Fruit fly (Drosophila melanogaster): ENCODE measurements around the gene CG12011.
A peak's percentile ranks its signal among the peaks of the same experiment; 100 is the strongest.

Gene CG12011

dm6 chr3L:1730873-1731272, 36.5 kb downstream of the CG12011 start, which contains the start of gene drpr (continued):
- TF ChIP-seq HLH4C (GFP tag; IDR thresholded peaks at IDR 0.05; ENCODE audit: partially characterized antibody) (0 out of 3 replicates have a peak, but pooled peaks have one; percentile 35), dysf (GFP tag; IDR thresholded peaks at IDR 0.05) (no peak), CG9876 (GFP tag; optimal IDR thresholded peaks at IDR 0.05) (no peak), CG17612 (GFP tag; IDR thresholded peaks at IDR 0.05) (no peak), CG13123 (GFP tag; optimal IDR thresholded peaks at IDR 0.05) (no peak), CG14014 (GFP tag; IDR thresholded peaks at IDR 0.05) (peak; percentile 11; the same call in 1 of the 2 replicates), h (optimal IDR thresholded peaks at IDR 0.05) (no peak), psq (GFP tag; optimal IDR thresholded peaks at IDR 0.05) (no peak), bsh (GFP tag; optimal IDR thresholded peaks at IDR 0.05) (no peak), CG13296 (GFP tag; optimal IDR thresholded peaks at IDR 0.05) (peak; percentile 37), Fer1 (GFP tag; optimal IDR thresholded peaks at IDR 0.05) (peak; percentile 57), CG7745 (tag; optimal IDR thresholded peaks at IDR 0.05) (no peak), phol (tag; optimal IDR thresholded peaks at IDR 0.05) (peak; percentile 20), CG6791 (GFP tag; IDR thresholded peaks at IDR 0.05; ENCODE audit: partially characterized antibody) (peak; percentile 6; the same call in 1 of the 3 replicates), exex (tag; optimal IDR thresholded peaks at IDR 0.05) (peak; percentile 19), CrebB (tag; optimal IDR thresholded peaks at IDR 0.05) (no peak), CG18262 (tag; optimal IDR thresholded peaks at IDR 0.05) (peak; percentile 42), Atf6 (GFP tag; IDR thresholded peaks at IDR 0.05) (no peak), CG4820 (GFP tag; optimal IDR thresholded peaks at IDR 0.05) (no peak), CG5953 (GFP tag; IDR thresholded peaks at IDR 0.05) (no peak), fd96Cb (tag; optimal IDR thresholded peaks at IDR 0.05) (no peak), Kr (GFP tag; optimal IDR thresholded peaks at IDR 0.05) (no peak), Ssrp (tag; optimal IDR thresholded peaks at IDR 0.05) (no peak), HmgZ (tag; optimal IDR thresholded peaks at IDR 0.05) (peak; percentile 51), CG7963 (GFP tag; IDR thresholded peaks at IDR 0.05; ENCODE audit: partially characterized antibody) (no peak), lilli (GFP tag; optimal IDR thresholded peaks at IDR 0.05) (no peak), Meics (GFP tag; optimal IDR thresholded peaks at IDR 0.05) (no peak), CG6689 (GFP tag; IDR thresholded peaks at IDR 0.05) (no peak), CG18476 (GFP tag; optimal IDR thresholded peaks at IDR 0.05) (no peak), hbn (GFP tag; IDR thresholded peaks at IDR 0.05; ENCODE audit: partially characterized antibody) (no peak), Oaz (GFP tag; IDR thresholded peaks at IDR 0.05) (no peak), CkIIα-i1 (GFP tag; IDR thresholded peaks at IDR 0.05) (no peak), sisA (GFP tag; IDR thresholded peaks at IDR 0.05) (no peak), Lim3 (GFP tag; IDR thresholded peaks at IDR 0.05) (no peak), nau (GFP tag; optimal IDR thresholded peaks at IDR 0.05) (peak; percentile 43), CG30403 (GFP tag; optimal IDR thresholded peaks at IDR 0.05) (no peak), MTF-1 (GFP tag; optimal IDR thresholded peaks at IDR 0.05; ENCODE audit: borderline replicate concordance) (peak; percentile 17), CG12744 (GFP tag; optimal IDR thresholded peaks at IDR 0.05) (no peak), tna (GFP tag; IDR thresholded peaks at IDR 0.05; ENCODE audit: partially characterized antibody) (peak; percentile 42; the same call in 1 of the 2 replicates), ind (GFP tag; optimal IDR thresholded peaks at IDR 0.05) (no peak), Sry-δ (GFP tag; optimal IDR thresholded peaks at IDR 0.05) (peak; percentile 32), bigmax (GFP tag; optimal IDR thresholded peaks at IDR 0.05) (no peak), CG11085 (GFP tag; IDR thresholded peaks at IDR 0.05) (no peak), sr (GFP tag; IDR thresholded peaks at IDR 0.05) (no peak), D19B (GFP tag; optimal IDR thresholded peaks at IDR 0.05) (no peak), usp (GFP tag; optimal IDR thresholded peaks at IDR 0.05) (no peak), crp (GFP tag; optimal IDR thresholded peaks at IDR 0.05) (no peak), br (optimal IDR thresholded peaks at IDR 0.05) (no peak), gsb (GFP tag; IDR thresholded peaks at IDR 0.05) (no peak), Dip3 (GFP tag; optimal IDR thresholded peaks at IDR 0.05) (no peak), cwo (GFP tag; optimal IDR thresholded peaks at IDR 0.05) (no peak), CG1792 (GFP tag; optimal IDR thresholded peaks at IDR 0.05) (no peak)
